Fruit fly (Drosophila melanogaster): ENCODE results near the gene CG34173.
A peak's percentile ranks its signal among the peaks of the same experiment; 100 is the strongest.

dm6 chr2L:22018861-22019270 lies 35.2 kb downstream of the CG34173 start, which contains the start of gene tio:
- TF ChIP-seq mld (GFP tag; IDR thresholded peaks at IDR 0.05; ENCODE audit: partially characterized antibody) (no peak), Meics (GFP tag; optimal IDR thresholded peaks at IDR 0.05) (no peak), MESR4 (GFP tag; optimal IDR thresholded peaks at IDR 0.05) (no peak), al (GFP tag; IDR thresholded peaks at IDR 0.05) (no peak), CG10959 (GFP tag; IDR thresholded peaks at IDR 0.05) (no peak), chinmo (GFP tag; IDR thresholded peaks at IDR 0.05; ENCODE audit: partially characterized antibody) (peak; percentile 98), gcm (GFP tag; optimal IDR thresholded peaks at IDR 0.05) (no peak), gem (tag; optimal IDR thresholded peaks at IDR 0.05) (no peak), sr (GFP tag; IDR thresholded peaks at IDR 0.05) (peak; percentile 43; the same call in 1 of the 3 replicates), CG17829 (tag; optimal IDR thresholded peaks at IDR 0.05) (no peak)

Data from whole organism, embryonic.